Worm (Caenorhabditis elegans): ENCODE data around the gene H03A11.13.

- TF ChIP-seq blmp-1 (tag; optimal IDR thresholded peaks at IDR 0.05): no peak
- TF ChIP-seq nhr-2 (tag; optimal IDR thresholded peaks at IDR 0.05): no peak
These were observed 11.1 kb upstream of the H03A11.13 start for ce11 chrX:15224128-15224527.
